Worm (Caenorhabditis elegans) whole organism, midembryonic: ENCODE measurements around the gene smu-2.

ENCODE experiments used
- cog-1 ChIP-seq: sonication (generic microtip); optimal IDR thresholded peaks from 2 replicates; lab custom pipeline; 2016; ENCODE audit warnings: missing genetic modification characterization, missing compliant biosample characterization
- flt-1 ChIP-seq: fragments of 200-800 bp; sonication (Bioruptor generic); IDR thresholded peaks from 2 replicates; pipeline ENCODE4 v1.3.6; 2022; ENCODE audit warnings: missing genetic modification characterization, missing compliant biosample characterization
- klf-2 ChIP-seq: fragments of 200-800 bp; sonication (Bioruptor generic); conservative IDR thresholded peaks from 2 replicates; pipeline ENCODE4 v1.3.6; 2022; ENCODE audit warnings: missing genetic modification reagents, missing genetic modification characterization, missing compliant biosample characterization
- ref-1 ChIP-seq: fragments of 200-800 bp; sonication (Bioruptor generic); conservative IDR thresholded peaks from 2 replicates; pipeline ENCODE4 v1.3.6; 2022; ENCODE audit warnings: missing genetic modification reagents, missing genetic modification characterization, missing compliant biosample characterization
- tab-1 ChIP-seq: fragments of 200-800 bp; sonication (Bioruptor generic); IDR thresholded peaks from 2 replicates; pipeline ENCODE4 v1.3.6; 2022; ENCODE audit warnings: missing genetic modification characterization, missing compliant biosample characterization

DNA sequence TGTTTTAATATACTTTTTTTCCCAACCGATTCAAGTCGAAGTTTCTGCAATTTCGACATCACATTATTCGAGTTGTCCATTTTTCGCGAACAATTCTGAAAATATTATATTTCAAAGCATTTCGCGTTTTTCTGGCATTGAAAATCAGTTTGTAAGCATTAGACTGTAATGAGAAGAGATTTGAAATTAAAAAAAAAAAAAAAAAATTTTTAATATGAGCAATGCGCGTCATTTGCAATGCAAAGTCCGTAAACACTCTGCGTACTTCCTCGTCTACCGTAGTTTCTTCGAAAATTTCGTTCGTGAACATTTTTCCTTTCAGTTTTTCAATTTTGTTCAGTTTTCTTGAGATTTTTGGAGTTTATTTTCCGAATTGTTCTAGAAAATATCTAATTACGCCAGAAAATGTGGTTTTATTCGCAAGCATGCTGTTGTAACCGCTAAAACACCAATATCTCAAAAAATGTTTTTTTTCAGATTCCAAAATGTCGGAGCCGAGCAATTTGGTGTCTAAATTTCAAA lies 36.9 kb upstream of the smu-2 start, which contains the start of the genes C16C8.5 and C16C8.16:
- no peak for TF ChIP-seq cog-1 (tag; lab: Kevin White, UChicago)
- no peak for TF ChIP-seq klf-2
- TF ChIP-seq ref-1 (GFP tag; lab: Robert Waterston, UW), result no peak
- no peak for TF ChIP-seq flt-1 (GFP tag; lab: Robert Waterston, UW)
- no peak for TF ChIP-seq tab-1
